Worm (Caenorhabditis elegans): ENCODE measurements around the gene srw-11.

DNA sequence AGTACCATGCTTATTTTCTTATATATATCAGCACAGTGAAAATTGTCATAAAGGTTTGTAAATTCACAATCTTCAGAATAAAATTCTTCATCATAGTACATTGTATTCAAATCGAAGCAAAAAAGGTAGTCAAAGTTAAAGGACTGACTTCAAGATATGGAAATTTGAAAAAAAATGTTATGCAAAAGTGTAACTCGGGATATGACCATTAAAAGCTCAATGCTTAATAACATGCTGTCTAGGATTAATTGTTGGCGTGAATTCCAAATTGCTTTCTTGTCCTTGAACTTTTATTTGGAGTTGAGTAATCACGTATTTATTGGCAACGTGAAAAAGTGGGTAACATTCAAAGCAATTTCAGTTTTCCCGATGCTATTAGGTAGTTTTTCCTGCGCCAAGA, 34.6 kb upstream of the srw-11 start, which contains the start of gene srw-16:
- TF ChIP-seq nhr-77 (tag; optimal IDR thresholded peaks at IDR 0.05) (no peak), mdl-1 (tag; optimal IDR thresholded peaks at IDR 0.05) (no peak), sma-3 (GFP tag; optimal IDR thresholded peaks at IDR 0.05) (no peak), unc-62 (GFP tag; optimal IDR thresholded peaks at IDR 0.05) (no peak), ztf-4 (tag; optimal IDR thresholded peaks at IDR 0.05) (no peak), ZK546.5 (tag; optimal IDR thresholded peaks at IDR 0.05) (no peak)

Data from whole organism, L2 larva.